Fruit fly (Drosophila melanogaster): ENCODE data around the gene jigr1.

The jigr1 gene

dm6 chr3R:25648258-25648606 lies 10.6 kb downstream of the jigr1 start:
- TF ChIP-seq insv (optimal IDR thresholded peaks at IDR 0.05), result no peak
- no peak for TF ChIP-seq h (optimal IDR thresholded peaks at IDR 0.05)
- no peak for TF ChIP-seq Sin3A (optimal IDR thresholded peaks at IDR 0.05)
- no peak for TF ChIP-seq psq (optimal IDR thresholded peaks at IDR 0.05)
- TF ChIP-seq ttk (optimal IDR thresholded peaks at IDR 0.05), result no peak
- no peak for TF ChIP-seq Myc (optimal IDR thresholded peaks at IDR 0.05)

dm6 chr3R:25650417-25650816 lies 12.8 kb downstream of the jigr1 start:
- no peak for TF ChIP-seq Sin3A (optimal IDR thresholded peaks at IDR 0.05)
- TF ChIP-seq Myc (optimal IDR thresholded peaks at IDR 0.05), result no peak

dm6 chr3R:25651414-25651813 lies 13.8 kb downstream of the jigr1 start:
- TF ChIP-seq psq (optimal IDR thresholded peaks at IDR 0.05) (no peak), h (optimal IDR thresholded peaks at IDR 0.05) (no peak), insv (optimal IDR thresholded peaks at IDR 0.05) (no peak), Myc (optimal IDR thresholded peaks at IDR 0.05) (no peak), ttk (optimal IDR thresholded peaks at IDR 0.05) (no peak), Sin3A (optimal IDR thresholded peaks at IDR 0.05) (no peak)

- TF ChIP-seq h (optimal IDR thresholded peaks at IDR 0.05), result no peak
- TF ChIP-seq psq (optimal IDR thresholded peaks at IDR 0.05), result no peak
Observed at dm6 chr3R:25652066-25652720, 14.6 kb downstream of the jigr1 start.

- TF ChIP-seq insv (optimal IDR thresholded peaks at IDR 0.05), result no peak
Observed at dm6 chr3R:25659857-25660417, 22.3 kb downstream of the jigr1 start.

- no peak for TF ChIP-seq Sin3A (optimal IDR thresholded peaks at IDR 0.05)
- TF ChIP-seq psq (optimal IDR thresholded peaks at IDR 0.05), result no peak
- no peak for TF ChIP-seq h (optimal IDR thresholded peaks at IDR 0.05)
- no peak for TF ChIP-seq insv (optimal IDR thresholded peaks at IDR 0.05)
- TF ChIP-seq ttk (optimal IDR thresholded peaks at IDR 0.05), result no peak
- TF ChIP-seq Myc (optimal IDR thresholded peaks at IDR 0.05), result no peak
Observed at dm6 chr3R:25660985-25661530, 23.4 kb downstream of the jigr1 start, which contains the start of gene Tnks. TSS of gene Tnks (minus strand) at chr3R:25661286.

dm6 chr3R:25661531-25662193 lies 24.0 kb downstream of the jigr1 start, which contains the start of gene RASSF8:
TSS of gene RASSF8 (plus strand) at chr3R:25661795.
- no peak for TF ChIP-seq psq (optimal IDR thresholded peaks at IDR 0.05)
- TF ChIP-seq insv (optimal IDR thresholded peaks at IDR 0.05), result no peak
- no peak for TF ChIP-seq ttk (optimal IDR thresholded peaks at IDR 0.05)
- no peak for TF ChIP-seq h (optimal IDR thresholded peaks at IDR 0.05)
- no peak for TF ChIP-seq Myc (optimal IDR thresholded peaks at IDR 0.05)
- TF ChIP-seq Sin3A (optimal IDR thresholded peaks at IDR 0.05), result no peak

- TF ChIP-seq Myc (optimal IDR thresholded peaks at IDR 0.05) (no peak), Sin3A (optimal IDR thresholded peaks at IDR 0.05) (no peak), insv (optimal IDR thresholded peaks at IDR 0.05) (no peak), h (optimal IDR thresholded peaks at IDR 0.05) (no peak), psq (optimal IDR thresholded peaks at IDR 0.05) (no peak), ttk (optimal IDR thresholded peaks at IDR 0.05) (no peak)
Observed at dm6 chr3R:25662358-25662757, 24.7 kb downstream of the jigr1 start.

dm6 chr3R:25665509-25665908 lies 27.9 kb downstream of the jigr1 start, which contains the start of gene Lgr3:
TSS of gene Lgr3 (plus strand) at chr3R:25665809.
- TF ChIP-seq h (optimal IDR thresholded peaks at IDR 0.05) (no peak), Myc (optimal IDR thresholded peaks at IDR 0.05) (no peak), Sin3A (optimal IDR thresholded peaks at IDR 0.05) (no peak), ttk (optimal IDR thresholded peaks at IDR 0.05) (no peak), psq (optimal IDR thresholded peaks at IDR 0.05) (no peak), insv (optimal IDR thresholded peaks at IDR 0.05) (no peak)

- TF ChIP-seq insv (optimal IDR thresholded peaks at IDR 0.05) (no peak), Myc (optimal IDR thresholded peaks at IDR 0.05) (no peak), h (optimal IDR thresholded peaks at IDR 0.05) (peak; percentile 51), Sin3A (optimal IDR thresholded peaks at IDR 0.05) (no peak), psq (optimal IDR thresholded peaks at IDR 0.05) (no peak), ttk (optimal IDR thresholded peaks at IDR 0.05) (no peak)
Observed at dm6 chr3R:25678489-25679082, 40.9 kb downstream of the jigr1 start, which contains the start of the genes CG4730 and CG5039. TSS of gene CG4730 (minus strand) at chr3R:25678682. TSS of gene CG5039 (plus strand) at chr3R:25678683.

dm6 chr3R:25680528-25680927 lies 42.9 kb downstream of the jigr1 start, which contains the start of the genes CG4743 and Idh3g:
TSS of gene CG4743 (minus strand) at chr3R:25680550.
TSS of gene Idh3g (plus strand) at chr3R:25680845.
- TF ChIP-seq Sin3A (optimal IDR thresholded peaks at IDR 0.05) (no peak), psq (optimal IDR thresholded peaks at IDR 0.05) (no peak), ttk (optimal IDR thresholded peaks at IDR 0.05) (no peak), insv (optimal IDR thresholded peaks at IDR 0.05) (no peak), h (optimal IDR thresholded peaks at IDR 0.05) (no peak), Myc (optimal IDR thresholded peaks at IDR 0.05) (no peak)

- TF ChIP-seq Myc (optimal IDR thresholded peaks at IDR 0.05), result no peak
- TF ChIP-seq Sin3A (optimal IDR thresholded peaks at IDR 0.05), result no peak
- no peak for TF ChIP-seq ttk (optimal IDR thresholded peaks at IDR 0.05)
- no peak for TF ChIP-seq h (optimal IDR thresholded peaks at IDR 0.05)
- TF ChIP-seq psq (optimal IDR thresholded peaks at IDR 0.05), result no peak
- TF ChIP-seq insv (optimal IDR thresholded peaks at IDR 0.05), result no peak
Observed at dm6 chr3R:25684859-25685258, 47.2 kb downstream of the jigr1 start, which contains the start of gene RpL27. TSS of gene RpL27 (minus strand) at chr3R:25685051.

Data from Kc167 (cell line).